Worm (Caenorhabditis elegans) whole organism, L1 larva: ENCODE data around the gene enol-1.

Experiments
- aly-2 ChIP-seq: fragments of 150-350 bp; optimal IDR thresholded peaks from 2 replicates; lab custom pipeline; 2014; ENCODE audit warnings: missing biosample characterization, missing genetic modification characterization
- ama-1 ChIP-seq: fragments of 150-350 bp; optimal IDR thresholded peaks from 2 replicates; lab custom pipeline; 2014
- elt-2 ChIP-seq: sonication (generic microtip); optimal IDR thresholded peaks from 2 replicates; lab custom pipeline; 2016; ENCODE audit warnings: missing genetic modification characterization, mild to moderate bottlenecking, inconsistent platforms, missing compliant biosample characterization, missing genetic modification reagents
- nhr-12 ChIP-seq: sonication (generic microtip); optimal IDR thresholded peaks from 2 replicates; lab custom pipeline; 2017; ENCODE audit warnings: missing biosample characterization, missing genetic modification characterization
- nhr-19 ChIP-seq: fragments of 200-800 bp; sonication (Bioruptor generic); conservative IDR thresholded peaks from 2 replicates; pipeline ENCODE4 v1.3.6; 2022; ENCODE audit warnings: missing genetic modification characterization, missing compliant biosample characterization
- nhr-237 ChIP-seq: fragments of 150-350 bp; optimal IDR thresholded peaks from 2 replicates; lab custom pipeline; 2014; ENCODE audit warnings: missing biosample characterization, missing genetic modification characterization
- vab-15 ChIP-seq: sonication (generic microtip); optimal IDR thresholded peaks from 2 replicates; lab custom pipeline; 2017; ENCODE audit warnings: missing genotype, mild to moderate bottlenecking, missing genetic modification characterization, missing compliant biosample characterization
- ztf-11 ChIP-seq, 2 experiments: sonication (generic microtip); optimal IDR thresholded peaks; 2 replicates each; lab custom pipeline; 2016 to 2017; ENCODE audit warnings: missing genetic modification characterization in 2 of 2, missing biosample characterization in 1 of 2, missing compliant biosample characterization in 1 of 2
- ztf-4 ChIP-seq: fragments of 150-350 bp; optimal IDR thresholded peaks from 2 replicates; lab custom pipeline; 2014; ENCODE audit warnings: missing biosample characterization, missing genetic modification characterization

DNA sequence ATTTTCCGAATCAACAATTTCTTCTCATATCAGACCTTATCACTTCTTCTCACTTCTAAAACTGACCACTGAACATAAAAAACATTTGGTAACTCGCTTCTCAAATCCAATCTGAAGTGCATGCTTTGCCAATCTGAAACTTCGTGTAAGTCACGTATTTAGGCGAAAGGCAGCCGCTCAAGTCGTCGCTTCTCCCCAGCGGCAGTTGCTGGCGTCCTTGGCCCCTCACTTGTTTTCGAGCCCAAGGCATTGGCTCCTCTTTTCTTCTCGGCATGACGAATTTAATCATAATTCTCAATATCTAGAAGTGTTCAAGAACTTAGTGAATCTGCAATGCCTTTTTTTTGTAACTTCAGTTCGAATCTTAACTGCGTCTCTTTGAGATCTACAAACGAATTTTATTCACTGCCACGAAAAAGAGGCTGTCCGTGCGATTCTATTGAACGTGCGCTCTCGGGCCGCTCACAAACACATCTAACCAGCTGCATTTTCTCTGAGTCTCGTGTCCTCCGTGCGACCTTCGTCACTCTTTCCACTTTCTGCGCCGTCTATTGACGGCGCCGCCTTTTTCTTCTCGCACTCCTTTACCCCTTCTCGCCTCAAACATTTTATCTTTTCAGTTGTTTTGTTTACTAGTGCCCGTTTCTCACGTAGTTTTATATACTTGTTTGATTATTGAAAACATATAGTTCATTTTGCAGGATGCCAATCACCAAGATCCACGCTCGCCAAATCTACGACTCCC lies 780 bp downstream of the enol-1 start:
- TF ChIP-seq ztf-4 (tag; lab: Kevin White, UChicago): no peak
- TF ChIP-seq elt-2: no peak
- TF ChIP-seq nhr-19 (GFP tag; lab: Robert Waterston, UW): no peak
- TF ChIP-seq nhr-237: no peak
- TF ChIP-seq vab-15 (tag; lab: Kevin White, UChicago): no peak
- TF ChIP-seq nhr-12 (tag; lab: Kevin White, UChicago): no peak
- TF ChIP-seq ama-1 (lab: Kevin White, UChicago): no peak
- no peak for TF ChIP-seq aly-2 (tag; lab: Kevin White, UChicago)
- no peak for TF ChIP-seq ztf-11 (tag; optimal IDR thresholded peaks at IDR 0.05; lab: Kevin White, UChicago)
